Worm (Caenorhabditis elegans) whole organism, L4 larva: ENCODE measurements around the gene F13A7.12.

Experiments used
- D1046.2 ChIP-seq: fragments of 200-800 bp; sonication (Bioruptor generic); IDR thresholded peaks from 2 replicates; pipeline ENCODE4 v1.3.6; 2022; ENCODE audit warnings: missing genetic modification characterization, missing compliant biosample characterization
- F37D6.2 ChIP-seq: sonication (generic microtip); optimal IDR thresholded peaks from 2 replicates; lab custom pipeline; 2016; ENCODE audit warnings: mild to moderate bottlenecking, missing genetic modification characterization, missing compliant biosample characterization
- F44E2.7 ChIP-seq: fragments of 200-800 bp; sonication (Bioruptor generic); IDR thresholded peaks from 2 replicates; pipeline ENCODE4 v2.1.2; 2022; ENCODE audit warnings: missing genetic modification characterization, missing compliant biosample characterization
- R02D3.7 ChIP-seq: fragments of 150-350 bp; sonication (generic microtip); optimal IDR thresholded peaks from 3 replicates; lab custom pipeline; 2014; ENCODE audit warnings: missing biosample characterization, missing genetic modification characterization
- T26A8.4 ChIP-seq: fragments of 200-800 bp; sonication (Bioruptor generic); IDR thresholded peaks from 2 replicates; pipeline ENCODE4 v1.3.6; 2022; ENCODE audit warnings: missing genetic modification characterization, missing compliant biosample characterization
- ZK337.2 ChIP-seq: fragments of 200-800 bp; sonication (Bioruptor generic); IDR thresholded peaks from 2 replicates; pipeline ENCODE4 v1.3.6; 2022; ENCODE audit warnings: missing genetic modification reagents, missing genetic modification characterization, missing compliant biosample characterization
- aly-2 ChIP-seq: sonication (generic microtip); optimal IDR thresholded peaks from 2 replicates; lab custom pipeline; 2018; ENCODE audit warnings: missing biosample characterization, missing genetic modification characterization
- ama-1 ChIP-seq: fragments of 150-350 bp; optimal IDR thresholded peaks from 2 replicates; lab custom pipeline; 2014; ENCODE audit warnings: inconsistent platforms, mixed read lengths
- ceh-62 ChIP-seq: sonication (generic microtip); optimal IDR thresholded peaks from 2 replicates; lab custom pipeline; 2017; ENCODE audit warnings: missing biosample characterization, missing genetic modification characterization
- ces-1 ChIP-seq: fragments of 150-350 bp; sonication (generic microtip); optimal IDR thresholded peaks from 4 replicates; lab custom pipeline; 2014; ENCODE audit warnings: missing biosample characterization, missing genetic modification reagents, missing genetic modification characterization
- daf-12 ChIP-seq: fragments of 150-350 bp; optimal IDR thresholded peaks from 2 replicates; lab custom pipeline; 2014; ENCODE audit warnings: missing biosample characterization, missing genetic modification reagents, missing genetic modification characterization
- egl-27 ChIP-seq: sonication (generic microtip); optimal IDR thresholded peaks from 3 replicates; lab custom pipeline; 2017; ENCODE audit warnings: missing biosample characterization, missing genetic modification reagents, missing genetic modification characterization
- hmg-1.1 ChIP-seq: fragments of 200-800 bp; sonication (Bioruptor generic); IDR thresholded peaks from 2 replicates; pipeline ENCODE4 v1.3.6; 2022; ENCODE audit warnings: missing genetic modification reagents, missing genetic modification characterization, missing compliant biosample characterization
- lim-7 ChIP-seq: fragments of 200-800 bp; sonication (Bioruptor generic); IDR thresholded peaks from 2 replicates; pipeline ENCODE4 v1.3.6; 2022; ENCODE audit warnings: missing genetic modification characterization, missing compliant biosample characterization
- lin-1 ChIP-seq: fragments of 200-800 bp; sonication (Bioruptor generic); IDR thresholded peaks from 2 replicates; pipeline ENCODE4 v1.3.6; 2022; ENCODE audit warnings: missing genetic modification reagents, missing genetic modification characterization, missing compliant biosample characterization
- lin-29 ChIP-seq: fragments of 200-800 bp; sonication (Bioruptor generic); IDR thresholded peaks from 2 replicates; pipeline ENCODE4 v1.3.6; 2022; ENCODE audit warnings: missing genetic modification reagents, missing genetic modification characterization, missing compliant biosample characterization
- lin-38 ChIP-seq: fragments of 200-800 bp; sonication (Bioruptor generic); IDR thresholded peaks from 2 replicates; pipeline ENCODE4 v1.3.6; 2022; ENCODE audit warnings: missing genetic modification reagents, missing genetic modification characterization, missing compliant biosample characterization
- madf-9 ChIP-seq: fragments of 200-800 bp; sonication (Bioruptor generic); conservative IDR thresholded peaks from 2 replicates; pipeline ENCODE4 v1.3.6; 2022; ENCODE audit warnings: missing genetic modification reagents, missing genetic modification characterization, missing compliant biosample characterization
- mxl-2 ChIP-seq: fragments of 200-800 bp; sonication (Bioruptor generic); conservative IDR thresholded peaks from 2 replicates; pipeline ENCODE4 v1.3.6; 2022; ENCODE audit warnings: missing genetic modification reagents, missing genetic modification characterization, missing compliant biosample characterization
- nhr-10 ChIP-seq: fragments of 150-350 bp; optimal IDR thresholded peaks from 2 replicates; lab custom pipeline; 2014; ENCODE audit warnings: missing biosample characterization, missing genetic modification characterization
- nhr-102 ChIP-seq: sonication (generic microtip); optimal IDR thresholded peaks from 2 replicates; lab custom pipeline; 2016; ENCODE audit warnings: mild to moderate bottlenecking, missing genetic modification characterization, moderate library complexity, missing compliant biosample characterization
- nhr-11 ChIP-seq: fragments of 150-350 bp; optimal IDR thresholded peaks from 2 replicates; lab custom pipeline; 2014; ENCODE audit warnings: missing biosample characterization, missing genetic modification characterization
- nhr-111 ChIP-seq: fragments of 200-800 bp; sonication (Bioruptor generic); optimal IDR thresholded peaks from 2 replicates; lab custom pipeline; 2018; ENCODE audit warnings: mild to moderate bottlenecking, missing genetic modification characterization, missing compliant biosample characterization
- nhr-42 ChIP-seq: fragments of 200-800 bp; sonication (Bioruptor generic); IDR thresholded peaks from 2 replicates; pipeline ENCODE4 v1.3.6; 2022; ENCODE audit warnings: missing genetic modification characterization, missing compliant biosample characterization
- nhr-48 ChIP-seq: sonication (generic microtip); optimal IDR thresholded peaks from 2 replicates; lab custom pipeline; 2016; ENCODE audit warnings: mild to moderate bottlenecking, missing genetic modification characterization, missing compliant biosample characterization
- pqm-1 ChIP-seq: sonication (generic microtip); optimal IDR thresholded peaks from 2 replicates; lab custom pipeline; 2017; ENCODE audit warnings: missing biosample characterization, missing genetic modification characterization
- skn-1 ChIP-seq: fragments of 150-350 bp; optimal IDR thresholded peaks from 2 replicates; lab custom pipeline; 2014; ENCODE audit warnings: missing biosample characterization, missing genetic modification characterization
- snpc-4 ChIP-seq: fragments of 150-350 bp; optimal IDR thresholded peaks from 2 replicates; lab custom pipeline; 2014; ENCODE audit warnings: missing biosample characterization, missing genetic modification characterization
- tag-97 ChIP-seq: fragments of 200-800 bp; sonication (Bioruptor generic); IDR thresholded peaks from 2 replicates; pipeline ENCODE4 v1.3.6; 2022; ENCODE audit warnings: missing genetic modification characterization, missing compliant biosample characterization
- unc-130 ChIP-seq: sonication (generic microtip); optimal IDR thresholded peaks from 2 replicates; lab custom pipeline; 2016; ENCODE audit warnings: missing genetic modification reagents, missing genetic modification characterization, missing compliant biosample characterization
- unc-62 ChIP-seq, 3 experiments: fragments of 150-350 bp in 1 of 3; sonication (generic microtip); optimal IDR thresholded peaks in 2 of 3; peaks in 1 of 3; 1 replicate in 1 of 3; 2 replicates in 2 of 3; lab custom pipeline; 2014 to 2017; ENCODE audit warnings: missing biosample characterization in 3 of 3, missing genetic modification characterization in 3 of 3, missing genetic modification reagents in 3 of 3, missing genotype in 1 of 3
- vab-7 ChIP-seq: fragments of 200-800 bp; sonication (Bioruptor generic); IDR thresholded peaks from 2 replicates; pipeline ENCODE4 v1.3.6; 2022; ENCODE audit warnings: missing genetic modification reagents, missing genetic modification characterization, missing compliant biosample characterization
- zip-11 ChIP-seq: fragments of 200-800 bp; sonication (Bioruptor generic); IDR thresholded peaks from 2 replicates; pipeline ENCODE4 v1.3.6; 2022; ENCODE audit warnings: missing genetic modification characterization, missing compliant biosample characterization
- zip-2 ChIP-seq: fragments of 150-350 bp; optimal IDR thresholded peaks from 2 replicates; lab custom pipeline; 2014; ENCODE audit warnings: missing biosample characterization, missing genetic modification characterization
- ztf-11 ChIP-seq: fragments of 150-350 bp; optimal IDR thresholded peaks from 2 replicates; lab custom pipeline; 2014; ENCODE audit warnings: missing biosample characterization, missing genetic modification characterization
- ztf-7 ChIP-seq: fragments of 150-350 bp; optimal IDR thresholded peaks from 2 replicates; lab custom pipeline; 2014; ENCODE audit warnings: missing biosample characterization, missing genetic modification characterization

The F13A7.12 gene

DNA sequence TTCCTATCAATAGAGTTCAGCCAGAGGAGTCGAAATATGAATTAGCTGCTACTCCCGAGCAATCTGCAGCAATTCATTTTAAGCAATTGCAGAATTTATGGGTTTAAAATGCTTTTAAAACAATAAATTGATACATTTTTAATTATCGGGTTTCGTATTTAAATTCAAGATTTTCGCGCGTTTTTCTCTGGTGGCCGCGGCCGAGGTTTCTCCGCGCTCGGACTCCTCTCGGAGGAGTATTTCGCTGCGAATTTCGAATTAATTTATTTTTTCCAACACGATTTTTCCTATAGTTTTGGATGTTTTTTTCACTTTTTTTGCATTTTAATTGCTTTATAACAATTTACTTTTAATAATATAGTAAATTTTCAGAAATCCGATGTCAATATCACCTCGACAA lies 5.7 kb downstream of the F13A7.12 start, which contains the start of gene F13A7.14 (continued):
- TF ChIP-seq T26A8.4 (GFP tag; lab: Robert Waterston, UW) (no peak), nhr-102 (tag; lab: Kevin White, UChicago) (peak; percentile 77), hmg-1.1 (GFP tag; lab: Robert Waterston, UW) (peak; percentile 59), nhr-48 (tag; lab: Kevin White, UChicago) (peak; percentile 17), nhr-42 (GFP tag; lab: Robert Waterston, UW) (peak; percentile 38; the same call in 1 of the 2 replicates), ZK337.2 (GFP tag; lab: Robert Waterston, UW) (peak; percentile 95), unc-130 (GFP tag; lab: Kevin White, UChicago) (peak; percentile 87), unc-62 (GFP tag; optimal IDR thresholded peaks at IDR 0.05 in 1 of 2; lab: Kevin White, UChicago) (no peak), unc-62 (tag; optimal IDR thresholded peaks at IDR 0.05; lab: Kevin White, UChicago) (no peak), nhr-11 (tag; lab: Kevin White, UChicago) (no peak), lin-1 (GFP tag; lab: Robert Waterston, UW) (no peak), madf-9 (GFP tag; lab: Robert Waterston, UW) (peak; percentile 71), F44E2.7 (GFP tag; lab: Robert Waterston, UW) (no peak), lin-38 (GFP tag; lab: Robert Waterston, UW) (peak; percentile 73), zip-11 (GFP tag; lab: Robert Waterston, UW) (no peak)

DNA sequence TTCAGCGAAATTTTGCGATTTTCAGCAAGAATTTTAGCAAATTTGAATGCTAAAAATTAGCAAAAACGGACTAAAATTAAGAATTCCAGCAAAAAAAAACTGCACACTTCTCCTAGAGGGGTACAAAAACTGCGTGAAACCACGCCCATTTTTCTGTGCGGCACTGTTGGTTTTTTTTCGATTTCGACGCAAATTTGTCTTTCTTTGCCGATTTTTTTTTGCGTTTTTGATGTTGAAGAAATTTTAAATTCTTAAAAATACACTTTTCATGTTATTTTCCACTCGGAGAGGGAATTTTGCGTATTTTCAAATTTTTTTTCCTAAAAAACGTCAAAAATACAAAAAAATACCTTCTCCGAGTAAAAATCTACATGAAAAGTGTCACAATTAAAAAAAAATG lies 8.1 kb downstream of the F13A7.12 start, which contains the start of gene syp-1:
Gene syp-1, plus strand, starts transcription at position 301 of the 400 bp plus-strand sequence.
- no peak for TF ChIP-seq snpc-4
- no peak for TF ChIP-seq R02D3.7 (tag; lab: Kevin White, UChicago)
- no peak for TF ChIP-seq ces-1 (GFP tag; lab: Kevin White, UChicago)
- no peak for TF ChIP-seq D1046.2
- no peak for TF ChIP-seq skn-1 (tag; lab: Kevin White, UChicago)
- TF ChIP-seq egl-27: no peak
- TF ChIP-seq nhr-111 (GFP tag; lab: Kevin White, UChicago): no peak
- TF ChIP-seq lin-29 (GFP tag; lab: Robert Waterston, UW): no peak
- no peak for TF ChIP-seq ztf-7
- TF ChIP-seq aly-2: no peak
- no peak for TF ChIP-seq tag-97 (GFP tag; lab: Robert Waterston, UW)
- no peak for TF ChIP-seq zip-2 (tag; lab: Kevin White, UChicago)
- TF ChIP-seq lim-7 (GFP tag; lab: Robert Waterston, UW): no peak
- TF ChIP-seq ztf-11: no peak
- TF ChIP-seq nhr-102 (tag; lab: Kevin White, UChicago): no peak
- no peak for TF ChIP-seq ama-1 (lab: Kevin White, UChicago)
- TF ChIP-seq F37D6.2 (tag; lab: Kevin White, UChicago): no peak
- TF ChIP-seq nhr-10 (tag; lab: Kevin White, UChicago): no peak
- no peak for TF ChIP-seq nhr-42 (GFP tag; lab: Robert Waterston, UW)
- TF ChIP-seq pqm-1 (tag; lab: Kevin White, UChicago): no peak
- TF ChIP-seq, all 104 proteins: peak for 0

DNA sequence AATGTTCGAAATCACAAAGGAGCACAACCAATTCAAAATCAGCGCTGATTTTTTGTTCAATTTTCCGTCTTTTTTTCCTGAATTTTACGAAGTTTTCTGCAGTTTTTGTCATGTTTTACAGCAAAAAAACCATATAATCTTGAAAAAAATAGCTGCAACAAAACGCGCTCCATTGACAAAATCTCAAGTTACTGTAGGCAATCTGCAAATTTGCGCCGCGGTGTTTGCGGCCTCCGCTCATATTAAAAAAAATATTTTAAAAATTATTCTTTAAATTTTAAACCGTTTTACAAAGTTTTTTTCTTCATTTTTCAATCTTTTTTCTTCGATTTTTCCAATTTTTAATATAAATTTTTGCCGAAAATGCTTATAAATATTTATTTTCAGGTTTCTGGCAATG lies 9.5 kb downstream of the F13A7.12 start:
- peak; percentile 75 for TF ChIP-seq lin-38 (GFP tag; lab: Robert Waterston, UW)
- no peak for TF ChIP-seq vab-7 (GFP tag; lab: Robert Waterston, UW)
- no peak for TF ChIP-seq mxl-2
- no peak for TF ChIP-seq unc-62 (GFP tag; optimal IDR thresholded peaks at IDR 0.05 in 1 of 2; lab: Kevin White, UChicago)
- no peak for TF ChIP-seq unc-62 (tag; optimal IDR thresholded peaks at IDR 0.05; lab: Kevin White, UChicago)

DNA sequence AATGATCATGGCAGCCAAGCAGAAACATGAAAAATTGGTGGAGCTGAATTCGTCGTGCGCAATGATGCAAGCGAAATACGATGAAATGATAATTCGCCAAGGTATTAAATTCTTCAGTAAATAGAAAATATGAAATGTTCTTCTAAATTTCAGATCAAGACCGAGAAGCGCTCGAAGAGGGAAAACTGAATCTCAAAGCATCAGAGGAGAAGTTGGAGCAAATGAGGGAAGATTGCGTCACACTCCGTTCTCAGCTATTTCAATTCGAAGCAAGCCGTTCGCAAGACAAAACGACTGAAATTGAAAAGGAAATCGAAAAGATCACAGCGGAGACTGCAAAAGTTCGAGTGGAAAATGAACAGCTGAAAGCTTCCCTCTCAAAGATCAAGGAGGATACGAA lies 10.5 kb downstream of the F13A7.12 start:
- TF ChIP-seq unc-62 (GFP tag; optimal IDR thresholded peaks at IDR 0.05 in 1 of 2; lab: Kevin White, UChicago) (peak in 1 of 2 experiments; percentile 70), unc-62 (tag; optimal IDR thresholded peaks at IDR 0.05; lab: Kevin White, UChicago) (no peak), ceh-62 (tag; lab: Kevin White, UChicago) (no peak), F37D6.2 (tag; lab: Kevin White, UChicago) (no peak), daf-12 (tag; lab: Kevin White, UChicago) (no peak)
- TF ChIP-seq, all 104 proteins: peak for 1
